Worm (Caenorhabditis elegans) whole organism, L1 larva: ENCODE results near the gene srh-235.

ENCODE experiments used
- C16A3.4 ChIP-seq: fragments of 150-350 bp; optimal IDR thresholded peaks from 2 replicates; lab custom pipeline; 2014; ENCODE audit warnings: missing biosample characterization, missing genetic modification characterization
- ceh-82 ChIP-seq, 3 experiments: fragments of 150-350 bp in 1 of 3; sonication (generic microtip) in 2 of 3; optimal IDR thresholded peaks; 2 replicates each; lab custom pipeline; 2014 to 2017; ENCODE audit warnings: missing biosample characterization in 3 of 3, missing genetic modification characterization in 3 of 3
- egl-13 ChIP-seq: sonication (generic microtip); optimal IDR thresholded peaks from 2 replicates; lab custom pipeline; 2016; ENCODE audit warnings: missing genotype, missing genetic modification reagents, missing genetic modification characterization, missing compliant biosample characterization
- egl-27 ChIP-seq, 2 experiments: fragments of 150-350 bp in 1 of 2; sonication (generic microtip); optimal IDR thresholded peaks; 3 replicates each; lab custom pipeline; 2017 to 2018; ENCODE audit warnings: missing biosample characterization in 2 of 2, missing genetic modification characterization in 2 of 2, missing genetic modification reagents in 2 of 2
- elt-3 ChIP-seq, 6 experiments: fragments of 150-350 bp in 1 of 6; sonication (generic microtip); optimal IDR thresholded peaks; 2 replicates each; lab custom pipeline; 2017 to 2018; ENCODE audit warnings: missing biosample characterization in 6 of 6, missing genetic modification characterization in 6 of 6, inconsistent platforms in 1 of 6
- hlh-4 ChIP-seq: sonication (generic microtip); optimal IDR thresholded peaks from 2 replicates; lab custom pipeline; 2016; ENCODE audit warnings: mild to moderate bottlenecking, missing genetic modification characterization, missing compliant biosample characterization
- lin-13 ChIP-seq: fragments of 150-350 bp; optimal IDR thresholded peaks from 2 replicates; lab custom pipeline; 2014; ENCODE audit warnings: missing biosample characterization, missing genetic modification reagents, missing genetic modification characterization
- nhr-12 ChIP-seq: sonication (generic microtip); optimal IDR thresholded peaks from 2 replicates; lab custom pipeline; 2017; ENCODE audit warnings: missing biosample characterization, missing genetic modification characterization
- nhr-237 ChIP-seq: fragments of 150-350 bp; optimal IDR thresholded peaks from 2 replicates; lab custom pipeline; 2014; ENCODE audit warnings: missing biosample characterization, missing genetic modification characterization
- sox-4 ChIP-seq: sonication (generic microtip); optimal IDR thresholded peaks from 2 replicates; lab custom pipeline; 2016; ENCODE audit warnings: missing genetic modification characterization, missing compliant biosample characterization

DNA sequence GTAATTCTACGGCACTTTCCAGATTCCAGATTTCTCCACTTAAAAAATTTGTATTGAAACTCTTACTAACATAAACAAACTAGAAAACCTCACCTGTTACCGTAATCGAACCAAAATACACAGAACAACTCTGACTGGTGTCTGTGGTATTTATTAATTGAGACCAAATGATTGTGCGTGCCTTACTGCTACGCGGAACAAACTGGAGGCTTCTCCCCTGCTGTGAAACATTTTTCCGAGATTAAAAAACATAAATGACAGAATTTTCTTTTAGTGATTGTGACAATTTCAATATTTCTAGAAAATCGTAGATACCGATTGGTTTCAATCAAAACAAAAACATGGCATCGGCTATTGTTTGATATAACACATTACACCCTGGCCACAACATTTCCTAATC is 21.6 kb downstream of the srh-235 start:
- no peak for TF ChIP-seq egl-13 (tag; lab: Kevin White, UChicago)
- TF ChIP-seq nhr-237 (tag; lab: Kevin White, UChicago), result no peak
- TF ChIP-seq egl-27 (tag; optimal IDR thresholded peaks at IDR 0.05; lab: Kevin White, UChicago), result no peak
- TF ChIP-seq C16A3.4 (tag; lab: Kevin White, UChicago), result no peak
- TF ChIP-seq hlh-4 (tag; lab: Kevin White, UChicago), result no peak
- TF ChIP-seq ceh-82 (tag; optimal IDR thresholded peaks at IDR 0.05; lab: Kevin White, UChicago), result no peak
- no peak for TF ChIP-seq elt-3 (tag; optimal IDR thresholded peaks at IDR 0.05; lab: Kevin White, UChicago)
- no peak for TF ChIP-seq sox-4
- no peak for TF ChIP-seq lin-13 (GFP tag; lab: Kevin White, UChicago)
- no peak for TF ChIP-seq nhr-12 (tag; lab: Kevin White, UChicago)
